Fruit fly (Drosophila melanogaster) S2 (cell line): Measurements from ENCODE around the gene ORMDL.
A peak's percentile ranks its signal among the peaks of the same experiment; 100 is the strongest.

Experiments
- CG8478 ChIP-seq: fragments of >200 bp; optimal IDR thresholded peaks from 2 replicates; lab custom pipeline; 2018
- CTCF ChIP-seq, 2 experiments: fragments of >200 bp; optimal IDR thresholded peaks; 2 replicates each; lab custom pipeline; 2018

The ORMDL gene

dm6 chr3L:21635208-21635607, at the start of gene ORMDL:
Gene ORMDL (plus strand): TSS chr3L:21635305.
- TF ChIP-seq CTCF (optimal IDR thresholded peaks at IDR 0.05; lab: Kevin White, UChicago), result no peak
- no peak for TF ChIP-seq CG8478

DNA sequence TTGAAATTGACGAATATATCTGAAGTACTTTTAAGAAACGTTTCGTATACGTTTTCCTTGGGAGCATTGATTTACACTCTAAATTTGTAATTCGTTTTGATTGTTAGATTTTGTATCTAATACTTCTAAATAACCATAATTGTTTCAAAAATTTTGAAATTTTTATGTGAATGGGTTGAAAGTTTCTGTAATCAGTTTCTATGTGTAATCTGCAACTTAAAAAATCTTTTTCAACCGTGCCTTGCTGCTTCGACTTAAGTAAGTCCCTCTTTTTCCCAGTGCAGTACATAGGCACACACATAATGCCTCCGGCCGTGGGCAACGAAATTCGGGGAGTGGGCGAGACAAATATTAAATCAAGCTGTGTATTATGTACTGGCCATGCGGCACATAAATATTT, 49.7 kb upstream of the ORMDL start:
- TF ChIP-seq CTCF (optimal IDR thresholded peaks at IDR 0.05; lab: Kevin White, UChicago), result no peak
- no peak for TF ChIP-seq CG8478

DNA sequence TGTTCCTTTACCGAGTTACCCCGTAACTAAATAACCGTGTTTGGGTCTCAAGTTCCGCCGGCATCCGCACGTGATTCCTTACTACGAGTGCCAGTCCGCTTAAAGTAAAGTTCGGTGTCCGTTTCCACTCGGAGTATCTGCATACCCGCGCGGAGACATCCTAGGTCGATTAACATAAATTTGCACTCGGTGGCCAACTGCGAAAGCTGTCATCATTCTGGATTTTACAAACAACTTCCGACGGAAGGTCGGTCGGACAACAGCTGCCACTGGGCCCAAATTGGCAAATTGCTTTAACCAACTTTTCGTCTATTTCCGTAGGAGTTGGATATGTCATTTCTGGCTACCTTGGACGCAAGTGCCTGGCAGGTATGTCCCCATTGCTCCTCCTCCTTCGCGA, 48.6 kb upstream of the ORMDL start, which contains the start of gene TfAP-2:
TfAP-2 (plus strand) TSS at position 301 of the 400 bp plus-strand sequence.
- TF ChIP-seq CTCF (optimal IDR thresholded peaks at IDR 0.05; lab: Kevin White, UChicago) (no peak), CG8478 (no peak)

DNA sequence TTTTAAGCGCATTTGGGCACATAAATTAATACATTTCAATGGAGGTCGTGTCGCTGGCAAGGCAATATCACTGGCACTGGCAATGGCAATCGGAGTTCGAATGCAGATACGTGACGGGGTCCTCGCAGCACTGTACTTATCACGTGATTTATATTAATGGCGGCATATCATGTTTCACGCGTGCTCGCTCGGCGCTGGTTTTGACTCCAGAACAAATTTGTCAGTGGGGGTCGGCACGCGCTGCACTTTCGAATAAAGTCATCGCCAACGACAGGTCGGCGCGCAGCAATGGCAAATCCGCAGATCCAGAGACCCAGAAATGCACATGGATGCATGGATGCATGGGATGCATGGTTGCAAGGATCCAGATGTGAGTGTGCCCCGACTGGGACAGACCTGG, 43.9 kb upstream of the ORMDL start:
- TF ChIP-seq CG8478 (no peak), CTCF (optimal IDR thresholded peaks at IDR 0.05; lab: Kevin White, UChicago) (no peak)

DNA sequence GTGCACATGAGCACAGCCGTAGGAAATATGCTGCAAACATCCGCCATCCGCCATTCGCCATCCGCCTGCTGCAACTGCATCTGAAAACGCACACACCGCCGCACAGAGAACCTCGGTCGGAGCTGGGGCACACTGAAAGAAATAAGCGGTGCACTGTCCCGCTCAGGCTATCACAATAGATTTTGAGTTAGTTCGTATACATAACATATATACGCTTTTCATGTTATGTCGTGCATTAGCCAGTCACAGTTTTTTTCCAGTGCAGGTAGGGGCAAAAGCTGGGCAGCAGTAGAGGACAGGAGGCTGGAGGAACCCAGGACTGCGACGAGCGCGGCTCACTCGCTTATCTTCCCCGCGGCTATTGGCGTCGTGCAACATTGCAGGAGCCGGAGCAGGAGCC, 40.7 kb upstream of the ORMDL start:
- TF ChIP-seq CTCF (optimal IDR thresholded peaks at IDR 0.05; lab: Kevin White, UChicago), result no peak
- TF ChIP-seq CG8478, result no peak

dm6 chr3L:21598337-21598736, 36.8 kb upstream of the ORMDL start:
- TF ChIP-seq CTCF (optimal IDR thresholded peaks at IDR 0.05; lab: Kevin White, UChicago), result no peak
- no peak for TF ChIP-seq CG8478

DNA sequence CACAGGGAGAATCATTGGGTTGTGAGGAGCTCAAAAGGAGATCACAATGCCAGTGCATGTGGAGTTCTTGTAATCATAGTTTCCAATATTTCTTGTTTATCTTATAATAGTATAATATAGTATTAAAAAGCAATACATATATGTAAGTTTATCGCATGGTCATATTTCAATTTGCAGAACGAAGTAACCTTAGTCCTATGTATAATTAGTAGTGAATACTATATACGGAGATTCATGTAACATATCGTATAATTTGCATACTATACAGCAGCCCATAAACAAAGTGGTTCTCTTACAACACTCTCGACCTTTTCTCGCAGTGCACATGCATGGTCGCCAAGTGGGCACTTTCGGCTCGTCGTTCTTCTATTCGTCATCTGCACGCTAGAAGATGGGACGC, 32.8 kb upstream of the ORMDL start:
- TF ChIP-seq CG8478 (no peak), CTCF (optimal IDR thresholded peaks at IDR 0.05; lab: Kevin White, UChicago) (no peak)

dm6 chr3L:21604265-21604664, 30.8 kb upstream of the ORMDL start:
- TF ChIP-seq CG8478 (no peak), CTCF (optimal IDR thresholded peaks at IDR 0.05; lab: Kevin White, UChicago) (peak; percentile 99 to 100)

DNA sequence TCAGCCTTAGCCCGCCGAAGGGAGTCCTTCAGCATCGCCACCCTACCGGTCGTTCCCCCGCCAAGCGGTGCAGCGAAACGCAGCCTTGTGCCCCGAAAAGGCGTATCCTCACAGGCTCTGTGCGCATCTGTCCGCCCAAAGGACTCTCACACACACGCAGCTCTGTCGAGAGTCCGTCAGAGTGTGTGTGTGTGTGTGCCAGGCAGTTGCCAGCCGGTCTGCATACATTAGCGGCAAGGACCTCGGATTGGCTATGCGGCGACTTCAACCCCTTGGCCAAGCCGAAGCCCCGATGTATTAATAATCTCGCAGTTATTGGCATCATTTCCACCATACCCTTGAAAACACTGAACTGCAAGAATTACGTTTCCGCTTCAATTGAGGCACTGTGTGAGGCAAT, 24.6 kb upstream of the ORMDL start:
- TF ChIP-seq CTCF (optimal IDR thresholded peaks at IDR 0.05; lab: Kevin White, UChicago), result no peak
- no peak for TF ChIP-seq CG8478

DNA sequence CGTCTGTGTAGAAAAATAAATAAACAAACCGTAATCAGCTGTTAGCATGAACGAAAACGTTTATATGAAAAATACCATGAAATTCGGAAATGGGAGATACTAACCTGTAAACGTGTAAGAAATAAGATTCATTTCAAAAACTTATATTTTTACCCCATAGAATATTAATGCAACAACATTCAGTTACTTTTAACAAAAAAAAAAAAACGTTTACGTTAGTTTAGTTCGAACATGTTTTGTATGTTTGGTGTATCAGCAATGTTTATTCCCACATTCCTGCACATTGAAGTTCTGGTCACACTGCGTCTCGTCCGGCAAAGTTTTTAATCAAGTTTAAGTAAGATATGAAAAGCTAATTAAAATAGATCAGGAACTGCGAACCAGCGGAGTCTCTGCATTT, 17.8 kb upstream of the ORMDL start, which contains the start of the genes S1P and CG11307:
S1P (minus strand) TSS at position 23 of the 400 bp plus-strand sequence.
CG11307 (plus strand) TSS at position 270 of the 400 bp plus-strand sequence.
- TF ChIP-seq CG8478, result no peak
- TF ChIP-seq CTCF (optimal IDR thresholded peaks at IDR 0.05; lab: Kevin White, UChicago), result no peak

DNA sequence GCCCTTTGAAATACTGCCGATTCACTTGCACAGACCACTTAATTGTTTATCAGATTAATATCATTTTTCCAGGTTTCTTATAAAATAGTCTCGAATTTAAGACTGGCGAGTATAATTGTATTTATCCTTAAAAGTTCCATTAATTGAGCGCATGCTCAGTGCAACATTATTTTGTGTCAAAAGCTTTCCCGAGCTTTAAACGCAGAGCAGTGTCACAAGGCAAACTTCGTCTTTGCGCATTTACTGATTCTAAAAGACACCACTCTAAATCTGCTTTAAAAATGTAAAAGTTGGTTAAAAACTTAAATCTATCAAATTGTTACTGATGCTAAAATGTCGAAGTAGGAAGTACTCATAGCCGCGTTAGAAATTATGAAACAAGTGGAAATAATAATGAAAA, 9.6 kb upstream of the ORMDL start, which contains the start of the genes CG7166 and Alg11:
CG7166 (minus strand) TSS at position 101 of the 400 bp plus-strand sequence.
Alg11 (plus strand) TSS at position 260 of the 400 bp plus-strand sequence.
- TF ChIP-seq CG8478, result no peak
- TF ChIP-seq CTCF (optimal IDR thresholded peaks at IDR 0.05; lab: Kevin White, UChicago), result no peak

DNA sequence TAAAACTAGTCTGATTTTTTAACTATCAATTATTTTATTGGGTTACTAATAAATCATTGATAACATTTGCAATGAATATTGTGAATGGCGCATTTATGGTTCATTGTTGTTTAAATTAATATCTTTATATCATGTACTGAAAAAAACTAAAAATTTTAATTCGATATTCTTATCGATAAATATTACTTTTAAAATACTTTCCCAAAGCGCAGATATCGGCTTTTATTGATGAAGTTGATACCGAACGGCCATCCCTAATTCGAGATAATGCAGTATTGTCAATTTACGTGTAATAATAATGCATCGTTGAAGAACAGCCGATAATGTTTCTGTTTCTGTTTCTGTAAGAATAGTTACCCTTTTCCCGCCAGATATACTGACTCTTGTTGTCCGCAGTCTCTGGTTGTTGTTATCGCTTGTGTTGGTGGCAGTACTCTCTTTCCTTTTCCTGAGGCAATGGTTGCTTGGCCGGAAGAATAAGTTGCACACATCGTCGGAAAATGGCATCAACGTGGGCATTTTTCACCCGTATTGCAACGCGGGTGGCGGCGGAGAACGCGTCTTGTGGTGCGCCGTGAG, 9.0 kb upstream of the ORMDL start:
- no peak for TF ChIP-seq CG8478
- TF ChIP-seq CTCF (optimal IDR thresholded peaks at IDR 0.05; lab: Kevin White, UChicago), result no peak

DNA sequence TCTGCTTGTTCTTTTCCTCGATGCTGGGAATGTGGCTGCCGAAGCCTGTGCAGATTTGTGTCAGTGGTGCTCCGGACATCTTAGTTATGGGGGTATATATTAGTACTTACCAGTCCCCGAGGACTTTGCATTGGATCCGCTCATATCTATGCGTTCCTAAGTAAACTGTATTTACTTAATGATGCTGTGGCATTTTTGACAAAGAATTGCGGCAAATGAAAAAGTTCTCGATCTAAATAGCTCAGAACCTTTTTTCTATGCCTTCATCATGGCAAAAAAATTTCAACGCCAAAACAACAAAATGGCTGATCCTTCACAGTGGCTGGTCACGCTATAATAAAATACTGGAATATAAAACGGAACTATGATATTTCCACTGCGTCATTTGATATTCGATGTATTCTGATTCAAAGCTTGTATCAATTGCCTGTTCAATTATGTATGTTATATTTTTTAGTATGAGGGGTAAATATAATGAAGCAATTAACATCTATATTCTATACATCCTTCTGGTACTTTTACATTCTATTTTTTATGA, 884 bp upstream of the ORMDL start, which contains the start of gene MED1:
MED1 (minus strand) TSS at position 295 of the 538 bp plus-strand sequence.
- TF ChIP-seq CG8478 (no peak), CTCF (optimal IDR thresholded peaks at IDR 0.05; lab: Kevin White, UChicago) (no peak)

- TF ChIP-seq CG8478 (no peak), CTCF (optimal IDR thresholded peaks at IDR 0.05; lab: Kevin White, UChicago) (no peak)
Observed at dm6 chr3L:21636265-21636993, 1.3 kb downstream of the ORMDL start, which contains the start of gene CG32444. Gene CG32444 (plus strand): TSS chr3L:21636947.

- TF ChIP-seq CG8478, result no peak
- no peak for TF ChIP-seq CTCF (optimal IDR thresholded peaks at IDR 0.05; lab: Kevin White, UChicago)
Observed at dm6 chr3L:21639059-21639458, 4.0 kb downstream of the ORMDL start, which contains the start of gene CG32445. Gene CG32445 (plus strand): TSS chr3L:21639359.

DNA sequence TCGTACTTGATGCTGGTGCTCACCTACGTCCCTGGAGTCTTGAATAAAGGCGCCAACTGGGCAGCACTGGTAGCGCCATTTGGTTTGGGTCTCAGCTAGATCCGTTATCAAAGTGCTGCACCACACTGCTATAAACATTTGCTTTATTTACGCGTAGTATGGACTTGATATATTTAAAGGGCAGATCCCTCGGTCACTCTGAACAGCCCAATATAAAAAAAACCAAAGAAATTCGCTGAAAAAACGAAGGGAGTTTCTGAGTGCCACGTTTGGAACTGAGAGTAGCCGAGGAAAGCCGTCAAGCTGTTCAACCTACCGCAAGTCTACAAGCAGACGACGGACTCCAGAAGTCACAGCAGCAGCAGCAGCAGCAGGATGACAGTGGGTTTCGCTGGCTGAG, 5.7 kb downstream of the ORMDL start, which contains the start of gene Atox1:
Atox1 (plus strand) TSS at position 181 of the 400 bp plus-strand sequence.
- peak; percentile 79 to 81 for TF ChIP-seq CTCF (optimal IDR thresholded peaks at IDR 0.05; lab: Kevin White, UChicago)
- no peak for TF ChIP-seq CG8478
